Fruit fly (Drosophila melanogaster): ENCODE results near the gene nkd.
A peak's percentile ranks its signal among the peaks of the same experiment; 100 is the strongest.

Gene nkd

dm6 chr3L:19000413-19000812 lies 44.8 kb downstream of the nkd start, which contains the start of gene CG3808 (continued):
- TF ChIP-seq CG3847 (GFP tag; IDR thresholded peaks at IDR 0.05) (peak; percentile 64), CG10543 (GFP tag; optimal IDR thresholded peaks at IDR 0.05) (no peak), Trl (optimal IDR thresholded peaks at IDR 0.05) (no peak), Trl (GFP tag; optimal IDR thresholded peaks at IDR 0.05) (peak; percentile 7), Dfd (GFP tag; optimal IDR thresholded peaks at IDR 0.05) (no peak), BEAF-32 (GFP tag; optimal IDR thresholded peaks at IDR 0.05) (peak; percentile 48), oc (tag; optimal IDR thresholded peaks at IDR 0.05) (no peak), Myb (GFP tag; optimal IDR thresholded peaks at IDR 0.05) (peak; percentile 67), CG10267 (tag; optimal IDR thresholded peaks at IDR 0.05) (peak; percentile 43), CG4424 (GFP tag; optimal IDR thresholded peaks at IDR 0.05) (no peak), CG11093 (GFP tag; IDR thresholded peaks at IDR 0.05) (no peak), CG10979 (tag; optimal IDR thresholded peaks at IDR 0.05) (peak; percentile 1), CG1529 (GFP tag; optimal IDR thresholded peaks at IDR 0.05) (no peak), Side (GFP tag; optimal IDR thresholded peaks at IDR 0.05) (peak; percentile 47), CG9932 (GFP tag; IDR thresholded peaks at IDR 0.05) (peak; percentile 29; the same call in 1 of the 2 replicates), nmo (GFP tag; optimal IDR thresholded peaks at IDR 0.05) (peak; percentile 64), wor (GFP tag; IDR thresholded peaks at IDR 0.05) (no peak), scrt (GFP tag; optimal IDR thresholded peaks at IDR 0.05) (peak; percentile 84), pum (GFP tag; optimal IDR thresholded peaks at IDR 0.05) (no peak), Stat92E (GFP tag; optimal IDR thresholded peaks at IDR 0.05) (peak in 1 of 3 experiments; percentile 59), Pdp1 (GFP tag; optimal IDR thresholded peaks at IDR 0.05) (peak; percentile 18 to 49), CG16815 (GFP tag; optimal IDR thresholded peaks at IDR 0.05) (no peak), ash1 (GFP tag; optimal IDR thresholded peaks at IDR 0.05) (no peak), pho (GFP tag; optimal IDR thresholded peaks at IDR 0.05) (peak; percentile 34), CG13287 (GFP tag; IDR thresholded peaks at IDR 0.05; ENCODE audit: partially characterized antibody) (peak; percentile 53), Dek (tag; optimal IDR thresholded peaks at IDR 0.05) (peak; percentile 66), CG33213 (GFP tag; optimal IDR thresholded peaks at IDR 0.05) (peak; percentile 81), Doc3 (GFP tag; IDR thresholded peaks at IDR 0.05; ENCODE audit: partially characterized antibody) (no peak), Ets97D (GFP tag; optimal IDR thresholded peaks at IDR 0.05) (peak; percentile 89), CG3281 (GFP tag; optimal IDR thresholded peaks at IDR 0.05) (no peak), CG10147 (GFP tag; optimal IDR thresholded peaks at IDR 0.05) (peak; percentile 43), zfh2 (GFP tag; optimal IDR thresholded peaks at IDR 0.05) (peak; percentile 36), CG30403 (GFP tag; optimal IDR thresholded peaks at IDR 0.05) (peak; percentile 33), E2f2 (GFP tag; IDR thresholded peaks at IDR 0.05) (peak; percentile 100), CG15073 (GFP tag; optimal IDR thresholded peaks at IDR 0.05) (no peak), Bteb2 (GFP tag; optimal IDR thresholded peaks at IDR 0.05) (peak; percentile 14), chinmo (GFP tag; IDR thresholded peaks at IDR 0.05; ENCODE audit: partially characterized antibody) (no peak), dm (GFP tag; optimal IDR thresholded peaks at IDR 0.05) (peak; percentile 99), CG2712 (tag; optimal IDR thresholded peaks at IDR 0.05) (peak; percentile 56), CG18011 (GFP tag; optimal IDR thresholded peaks at IDR 0.05) (peak; percentile 100), psq (GFP tag; optimal IDR thresholded peaks at IDR 0.05) (peak; percentile 89), usp (GFP tag; optimal IDR thresholded peaks at IDR 0.05) (no peak), her (GFP tag; optimal IDR thresholded peaks at IDR 0.05) (peak; percentile 22), CG15696 (tag; optimal IDR thresholded peaks at IDR 0.05) (no peak), slp2 (GFP tag; optimal IDR thresholded peaks at IDR 0.05) (no peak), CG9437 (GFP tag; optimal IDR thresholded peaks at IDR 0.05) (peak; percentile 50), corto (GFP tag; optimal IDR thresholded peaks at IDR 0.05) (no peak), Scr (GFP tag; IDR thresholded peaks at IDR 0.05; ENCODE audit: partially characterized antibody) (peak; percentile 39; the same call in 1 of the 2 replicates), phol (tag; optimal IDR thresholded peaks at IDR 0.05) (peak; percentile 52), ara (GFP tag; IDR thresholded peaks at IDR 0.05) (0 out of 2 replicates have a peak, but pooled peaks have one; percentile 15), trh (GFP tag; optimal IDR thresholded peaks at IDR 0.05) (no peak)
